Worm (Caenorhabditis elegans) whole organism, L2 larva: ENCODE results near the gene gck-3.

ENCODE experiments used
- ZK546.5 ChIP-seq: sonication (generic microtip); optimal IDR thresholded peaks from 2 replicates; lab custom pipeline; 2017; ENCODE audit warnings: missing biosample characterization, missing genetic modification characterization
- ama-1 ChIP-seq: fragments of 150-350 bp; optimal IDR thresholded peaks from 2 replicates; lab custom pipeline; 2018; ENCODE audit warnings: inconsistent platforms
- elt-1 ChIP-seq: fragments of 150-350 bp; optimal IDR thresholded peaks from 2 replicates; lab custom pipeline; 2014; ENCODE audit warnings: missing biosample characterization, missing genetic modification characterization
- elt-3 ChIP-seq: sonication (generic microtip); optimal IDR thresholded peaks from 2 replicates; lab custom pipeline; 2017; ENCODE audit warnings: missing biosample characterization, missing genetic modification characterization
- fos-1 ChIP-seq: fragments of 150-350 bp; optimal IDR thresholded peaks from 2 replicates; lab custom pipeline; 2014; ENCODE audit warnings: missing biosample characterization, missing genetic modification characterization
- lin-13 ChIP-seq: fragments of 150-350 bp; optimal IDR thresholded peaks from 2 replicates; lab custom pipeline; 2014; ENCODE audit warnings: missing biosample characterization, missing genetic modification reagents, missing genetic modification characterization
- nhr-237 ChIP-seq: fragments of 150-350 bp; optimal IDR thresholded peaks from 2 replicates; lab custom pipeline; 2014; ENCODE audit warnings: missing biosample characterization, missing genetic modification characterization
- nhr-77 ChIP-seq: fragments of 150-350 bp; optimal IDR thresholded peaks from 2 replicates; lab custom pipeline; 2014; ENCODE audit warnings: missing biosample characterization, missing genetic modification characterization
- skn-1 ChIP-seq: sonication (generic microtip); optimal IDR thresholded peaks from 2 replicates; lab custom pipeline; 2017; ENCODE audit warnings: missing biosample characterization, missing genetic modification characterization
- unc-55 ChIP-seq: fragments of 150-350 bp; sonication (generic microtip); optimal IDR thresholded peaks from 3 replicates; lab custom pipeline; 2014; ENCODE audit warnings: missing biosample characterization, missing genetic modification reagents, missing genetic modification characterization
- unc-62 ChIP-seq: fragments of 150-350 bp; optimal IDR thresholded peaks from 2 replicates; lab custom pipeline; 2014; ENCODE audit warnings: missing biosample characterization, missing genetic modification reagents, missing genetic modification characterization
- ztf-11 ChIP-seq: sonication (generic microtip); optimal IDR thresholded peaks from 2 replicates; lab custom pipeline; 2017; ENCODE audit warnings: missing biosample characterization, missing genetic modification characterization

DNA sequence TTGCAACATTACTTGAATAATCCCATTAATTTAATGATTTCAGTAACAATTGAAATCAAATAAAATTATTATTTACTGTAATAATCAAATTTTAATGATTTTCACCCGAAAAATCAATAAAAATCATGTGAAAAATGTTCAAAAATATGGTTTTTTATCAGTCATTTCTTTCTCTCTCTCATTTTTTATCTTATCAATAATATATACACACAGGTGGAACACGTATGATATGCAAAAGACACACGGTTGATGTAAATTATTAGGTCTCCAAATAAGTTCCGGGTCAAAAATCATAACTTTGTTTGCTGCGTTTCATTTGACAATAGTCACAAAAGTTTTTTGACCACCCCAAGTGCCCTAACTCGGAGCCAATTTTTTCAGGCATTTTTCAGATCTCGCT lies 11.6 kb upstream of the gck-3 start:
- TF ChIP-seq unc-55 (GFP tag; lab: Kevin White, UChicago) (no peak), fos-1 (tag; lab: Kevin White, UChicago) (peak; percentile 53), ZK546.5 (tag; lab: Kevin White, UChicago) (no peak), skn-1 (tag; lab: Kevin White, UChicago) (no peak), elt-1 (no peak), ztf-11 (tag; lab: Kevin White, UChicago) (no peak), elt-3 (no peak), ama-1 (no peak), unc-62 (GFP tag; lab: Kevin White, UChicago) (no peak), nhr-77 (tag; lab: Kevin White, UChicago) (no peak), nhr-237 (tag; lab: Kevin White, UChicago) (no peak), lin-13 (no peak)
